Fruit fly (Drosophila melanogaster) whole organism, embryonic: ENCODE data around the gene CG33969.

Experiments used
- Aef1 ChIP-seq: fragments of 200-800 bp; sonication (Bioruptor generic); IDR thresholded peaks from 3 replicates; pipeline ENCODE4 v1.3.6; 2022; ENCODE audit warnings: missing biosample characterization, missing genetic modification characterization
- B-H2 ChIP-seq: fragments of 200-800 bp; sonication (Bioruptor generic); optimal IDR thresholded peaks from 2 replicates; lab custom pipeline; 2018; ENCODE audit warnings: missing biosample characterization, mild to moderate bottlenecking, missing genetic modification characterization
- BtbVII ChIP-seq: fragments of 200-800 bp; sonication (Bioruptor generic); optimal IDR thresholded peaks from 3 replicates; lab custom pipeline; 2017; ENCODE audit warnings: missing biosample characterization, mild to moderate bottlenecking, missing genetic modification characterization
- CG10209 ChIP-seq: fragments of 200-800 bp; sonication (Bioruptor generic); optimal IDR thresholded peaks from 3 replicates; lab custom pipeline; 2017; ENCODE audit warnings: missing biosample characterization, mild to moderate bottlenecking, missing genetic modification characterization, missing genetic modification reagents
- CG10462 ChIP-seq: fragments of 200-800 bp; sonication (Bioruptor generic); optimal IDR thresholded peaks from 2 replicates; lab custom pipeline; 2016; ENCODE audit warnings: missing biosample characterization, missing genetic modification characterization
- CG11696 ChIP-seq: fragments of 200-800 bp; sonication (Bioruptor generic); IDR thresholded peaks from 2 replicates; pipeline ENCODE4 v1.3.6; 2022; ENCODE audit warnings: missing biosample characterization, missing genetic modification characterization
- CG14014 ChIP-seq: fragments of 200-800 bp; sonication (Bioruptor generic); IDR thresholded peaks from 2 replicates; pipeline ENCODE4 v1.3.6; 2022; ENCODE audit warnings: missing biosample characterization, missing genetic modification characterization
- CG17568 ChIP-seq: fragments of 200-800 bp; sonication (Bioruptor generic); optimal IDR thresholded peaks from 2 replicates; lab custom pipeline; 2018; ENCODE audit warnings: missing biosample characterization, mild to moderate bottlenecking, missing genetic modification characterization, moderate library complexity
- CG17802 ChIP-seq: fragments of 200-800 bp; sonication (Bioruptor generic); optimal IDR thresholded peaks from 2 replicates; lab custom pipeline; 2018; ENCODE audit warnings: missing biosample characterization, mild to moderate bottlenecking, missing genetic modification characterization, moderate library complexity
- CG2199 ChIP-seq: fragments of 200-800 bp; sonication (Bioruptor generic); IDR thresholded peaks from 3 replicates; pipeline ENCODE4 v1.3.6; 2022; ENCODE audit warnings: missing biosample characterization, missing genetic modification characterization
- CG30020 ChIP-seq: fragments of 200-800 bp; optimal IDR thresholded peaks from 2 replicates; lab custom pipeline; 2019; ENCODE audit warnings: missing biosample characterization, mild to moderate bottlenecking, missing genetic modification characterization, moderate library complexity
- CG31441 ChIP-seq: fragments of 200-800 bp; sonication (Bioruptor generic); IDR thresholded peaks from 2 replicates; pipeline ENCODE4 v1.3.6; 2022; ENCODE audit warnings: missing biosample characterization, missing genetic modification characterization
- CG32767 ChIP-seq: fragments of 200-800 bp; sonication (Bioruptor generic); IDR thresholded peaks from 2 replicates; pipeline ENCODE4 v1.3.6; 2022; ENCODE audit warnings: missing biosample characterization, missing genetic modification characterization
- CG34224 ChIP-seq: fragments of 200-800 bp; sonication (Bioruptor generic); IDR thresholded peaks from 3 replicates; pipeline ENCODE4 v1.3.6; 2022; ENCODE audit warnings: missing biosample characterization, missing genetic modification characterization; ENCODE audit not compliant: partially characterized antibody
- CG6272 ChIP-seq: fragments of 200-800 bp; sonication (Bioruptor generic); IDR thresholded peaks from 2 replicates; pipeline ENCODE4 v1.3.6; 2022; ENCODE audit warnings: missing biosample characterization, missing genetic modification characterization
- CG6854 ChIP-seq: fragments of 200-800 bp; sonication (Bioruptor generic); optimal IDR thresholded peaks from 3 replicates; lab custom pipeline; 2017; ENCODE audit warnings: missing biosample characterization, mild to moderate bottlenecking, missing genetic modification characterization
- CG7963 ChIP-seq: fragments of 200-800 bp; sonication (Bioruptor generic); IDR thresholded peaks from 3 replicates; pipeline ENCODE4 v1.3.6; 2022; ENCODE audit warnings: missing biosample characterization, missing genetic modification characterization; ENCODE audit not compliant: partially characterized antibody
- CG8359 ChIP-seq: fragments of 200-800 bp; sonication (Bioruptor generic); optimal IDR thresholded peaks from 2 replicates; lab custom pipeline; 2017; ENCODE audit warnings: missing biosample characterization, mild to moderate bottlenecking, missing genetic modification characterization, borderline replicate concordance
- CG9817 ChIP-seq: fragments of 200-800 bp; sonication (Bioruptor generic); optimal IDR thresholded peaks from 2 replicates; lab custom pipeline; 2018; ENCODE audit warnings: missing biosample characterization, mild to moderate bottlenecking, missing genetic modification characterization, moderate library complexity
- Camta ChIP-seq: fragments of 200-800 bp; sonication (Bioruptor generic); optimal IDR thresholded peaks from 2 replicates; lab custom pipeline; 2016; ENCODE audit warnings: missing biosample characterization, missing genetic modification characterization
- Drgx ChIP-seq: fragments of 200-800 bp; sonication (Bioruptor generic); IDR thresholded peaks from 2 replicates; pipeline ENCODE4 v1.3.6; 2022; ENCODE audit warnings: missing biosample characterization, missing genetic modification characterization
- E2f2 ChIP-seq: fragments of 200-800 bp; sonication (Bioruptor generic); IDR thresholded peaks from 2 replicates; pipeline ENCODE4 v1.3.6; 2022; ENCODE audit warnings: missing biosample characterization, missing genetic modification characterization
- HLH54F ChIP-seq: fragments of 200-800 bp; sonication (Bioruptor generic); optimal IDR thresholded peaks from 3 replicates; lab custom pipeline; 2016; ENCODE audit warnings: missing biosample characterization, missing genetic modification characterization
- Hr3 ChIP-seq: fragments of 200-800 bp; sonication (Bioruptor generic); optimal IDR thresholded peaks from 3 replicates; lab custom pipeline; 2016; ENCODE audit warnings: missing biosample characterization, missing genetic modification characterization
- MTF-1 ChIP-seq: fragments of 200-800 bp; sonication (Bioruptor generic); optimal IDR thresholded peaks from 2 replicates; lab custom pipeline; 2018; ENCODE audit warnings: missing biosample characterization, mild to moderate bottlenecking, missing genetic modification characterization, borderline replicate concordance
- Med ChIP-seq: fragments of 200-800 bp; sonication (Bioruptor generic); peaks from one replicate; lab custom pipeline; 2016; ENCODE audit warnings: missing biosample characterization, missing genetic modification characterization, mild to moderate bottlenecking, inconsistent platforms, moderate library complexity
- Meics ChIP-seq: fragments of 200-800 bp; sonication (Bioruptor generic); optimal IDR thresholded peaks from 2 replicates; lab custom pipeline; 2017; ENCODE audit warnings: missing biosample characterization, mild to moderate bottlenecking, missing genetic modification characterization
- Nf-YA ChIP-seq: fragments of 200-800 bp; sonication (Bioruptor generic); IDR thresholded peaks from 2 replicates; pipeline ENCODE4 v1.3.6; 2022; ENCODE audit warnings: missing biosample characterization, missing genetic modification characterization
- Nf-YB ChIP-seq: fragments of 200-800 bp; sonication (Bioruptor generic); optimal IDR thresholded peaks from 3 replicates; lab custom pipeline; 2019; ENCODE audit warnings: missing biosample characterization, mild to moderate bottlenecking, missing genetic modification characterization, moderate library complexity
- Rfx ChIP-seq: fragments of 200-800 bp; sonication (Bioruptor generic); IDR thresholded peaks from 2 replicates; pipeline ENCODE4 v1.3.6; 2022; ENCODE audit warnings: missing biosample characterization, missing genetic modification characterization
- Scr ChIP-seq: fragments of 200-800 bp; sonication (Bioruptor generic); IDR thresholded peaks from 2 replicates; pipeline ENCODE4 v1.3.6; 2022; ENCODE audit warnings: missing biosample characterization, missing genetic modification characterization; ENCODE audit not compliant: partially characterized antibody
- Side ChIP-seq: fragments of 200-800 bp; sonication (Bioruptor generic); optimal IDR thresholded peaks from 2 replicates; lab custom pipeline; 2016; ENCODE audit warnings: missing biosample characterization, missing genetic modification characterization
- Xbp1 ChIP-seq: fragments of 200-800 bp; sonication (Bioruptor generic); optimal IDR thresholded peaks from 3 replicates; lab custom pipeline; 2016; ENCODE audit warnings: missing biosample characterization, mild to moderate bottlenecking, missing genetic modification characterization
- chif ChIP-seq, 2 experiments: fragments of 200-800 bp; sonication (Bioruptor generic); optimal IDR thresholded peaks; 3 replicates each; lab custom pipeline; 2016; ENCODE audit warnings: missing biosample characterization in 2 of 2, missing genetic modification characterization in 2 of 2
- danr ChIP-seq: fragments of 200-800 bp; sonication (Bioruptor generic); IDR thresholded peaks from 2 replicates; pipeline ENCODE4 v1.3.6; 2022; ENCODE audit warnings: missing biosample characterization, missing genetic modification characterization
- dati ChIP-seq: fragments of 200-800 bp; sonication (Bioruptor generic); IDR thresholded peaks from 2 replicates; pipeline ENCODE4 v1.3.6; 2022; ENCODE audit warnings: missing biosample characterization, missing genetic modification characterization
- dm ChIP-seq: fragments of 200-800 bp; sonication (Bioruptor generic); optimal IDR thresholded peaks from 3 replicates; lab custom pipeline; 2016; ENCODE audit warnings: missing biosample characterization, missing genetic modification characterization
- fru ChIP-seq: fragments of >200 bp; optimal IDR thresholded peaks from 2 replicates; lab custom pipeline; 2017
- hb ChIP-seq: fragments of 200-800 bp; sonication (Bioruptor generic); IDR thresholded peaks from 3 replicates; pipeline ENCODE4 v1.3.6; 2022; ENCODE audit warnings: missing biosample characterization, missing genetic modification characterization; ENCODE audit not compliant: partially characterized antibody
- inv ChIP-seq: fragments of 200-800 bp; sonication (Bioruptor generic); IDR thresholded peaks from 2 replicates; pipeline ENCODE4 v1.3.6; 2022; ENCODE audit warnings: missing biosample characterization, missing genetic modification characterization; ENCODE audit not compliant: partially characterized antibody
- jumu ChIP-seq: fragments of 200-800 bp; sonication (Bioruptor generic); optimal IDR thresholded peaks from 3 replicates; lab custom pipeline; 2016; ENCODE audit warnings: missing biosample characterization, missing genetic modification characterization
- otp ChIP-seq: fragments of 200-800 bp; sonication (Bioruptor generic); IDR thresholded peaks from 3 replicates; pipeline ENCODE4, ENCODE4 v1.3.6; 2022; ENCODE audit warnings: missing biosample characterization, missing genetic modification characterization
- pita ChIP-seq: fragments of 200-800 bp; sonication (Bioruptor generic); optimal IDR thresholded peaks from 2 replicates; lab custom pipeline; 2017; ENCODE audit warnings: missing biosample characterization, mild to moderate bottlenecking, missing genetic modification characterization
- row ChIP-seq: fragments of 200-800 bp; sonication (Bioruptor generic); IDR thresholded peaks from 3 replicates; pipeline ENCODE4 v1.3.6; 2022; ENCODE audit warnings: missing biosample characterization, missing genetic modification characterization
- tll ChIP-seq, 2 experiments: fragments of 200-800 bp in 1 of 2; fragments of >200 bp in 1 of 2; sonication (Bioruptor generic) in 1 of 2; optimal IDR thresholded peaks; 2 replicates each; lab custom pipeline; 2017 to 2019; ENCODE audit warnings: missing biosample characterization in 2 of 2, missing genetic modification characterization in 2 of 2, mild to moderate bottlenecking in 1 of 2, moderate library complexity in 1 of 2
- tup ChIP-seq: fragments of 200-800 bp; sonication (Bioruptor generic); optimal IDR thresholded peaks from 2 replicates; lab custom pipeline; 2016; ENCODE audit warnings: missing biosample characterization, mild to moderate bottlenecking, missing genetic modification characterization, moderate library complexity
- tx ChIP-seq: fragments of 200-800 bp; sonication (Bioruptor generic); optimal IDR thresholded peaks from 2 replicates; lab custom pipeline; 2016; ENCODE audit warnings: missing biosample characterization, missing genetic modification characterization
- z ChIP-seq: fragments of 200-800 bp; sonication (Bioruptor generic); IDR thresholded peaks from 3 replicates; pipeline ENCODE4 v1.3.6; 2022; ENCODE audit warnings: missing biosample characterization, missing genetic modification characterization
- zfh2 ChIP-seq: fragments of 200-800 bp; sonication (Bioruptor generic); optimal IDR thresholded peaks from 2 replicates; lab custom pipeline; 2016; ENCODE audit warnings: missing biosample characterization, missing genetic modification characterization

The CG33969 gene

dm6 chr3L:20347762-20348580 is 45.4 kb downstream of the CG33969 start, which contains the start of the genes Rbbp5 and eRF1 (continued):
- TF ChIP-seq tll (GFP tag; optimal IDR thresholded peaks at IDR 0.05; lab: Kevin White, UChicago) (no peak), otp (GFP tag; lab: Robert Waterston, UW) (peak; percentile 66; the same call in 2 of the 3 replicates), CG14014 (GFP tag; lab: Robert Waterston, UW) (peak; percentile 81), CG10209 (GFP tag; lab: Kevin White, UChicago) (peak; percentile 62), CG9817 (tag; lab: Kevin White, UChicago) (peak; percentile 83), CG30020 (tag; lab: Kevin White, UChicago) (peak; percentile 74), inv (GFP tag; lab: Robert Waterston, UW) (peak; percentile 92), Aef1 (GFP tag; lab: Robert Waterston, UW) (peak; percentile 88), Drgx (GFP tag; lab: Robert Waterston, UW) (no peak), CG32767 (GFP tag; lab: Robert Waterston, UW) (no peak), CG34224 (peak; percentile 85), CG8359 (no peak), BtbVII (peak; percentile 47), CG17568 (GFP tag; lab: Kevin White, UChicago) (no peak), zfh2 (GFP tag; lab: Kevin White, UChicago) (peak; percentile 80), CG6854 (GFP tag; lab: Kevin White, UChicago) (no peak), Rfx (GFP tag; lab: Robert Waterston, UW) (no peak; the same call in 1 of the 2 replicates), z (no peak), CG7963 (GFP tag; lab: Robert Waterston, UW) (peak; percentile 84), jumu (GFP tag; lab: Kevin White, UChicago) (peak; percentile 33), Meics (GFP tag; lab: Kevin White, UChicago) (peak; percentile 60), CG17802 (peak; percentile 50), row (GFP tag; lab: Robert Waterston, UW) (peak; percentile 92), dati (GFP tag; lab: Robert Waterston, UW) (no peak), CG2199 (GFP tag; lab: Robert Waterston, UW) (no peak), CG31441 (GFP tag; lab: Robert Waterston, UW) (peak; percentile 80; the same call in 1 of the 2 replicates), Nf-YA (no peak), Camta (GFP tag; lab: Kevin White, UChicago) (peak; percentile 30), CG11696 (GFP tag; lab: Robert Waterston, UW) (0 out of 2 replicates have a peak, but pooled peaks have one; percentile 22), pita (GFP tag; lab: Kevin White, UChicago) (no peak), MTF-1 (GFP tag; lab: Kevin White, UChicago) (no peak), Nf-YB (GFP tag; lab: Kevin White, UChicago) (peak; percentile 44), fru (lab: Kevin White, UChicago) (no peak), chif (GFP tag; optimal IDR thresholded peaks at IDR 0.05; lab: Kevin White, UChicago) (peak; percentile 42 to 62), danr (GFP tag; lab: Robert Waterston, UW) (no peak), dm (GFP tag; lab: Kevin White, UChicago) (peak; percentile 77), CG6272 (GFP tag; lab: Robert Waterston, UW) (no peak), Xbp1 (peak; percentile 89), CG10462 (GFP tag; lab: Kevin White, UChicago) (no peak), Hr3 (GFP tag; lab: Kevin White, UChicago) (peak; percentile 76), HLH54F (GFP tag; lab: Kevin White, UChicago) (peak; percentile 75), hb (peak; percentile 85), Side (peak; percentile 47), Scr (GFP tag; lab: Robert Waterston, UW) (peak; percentile 94), tx (peak; percentile 60), tup (GFP tag; lab: Kevin White, UChicago) (no peak), E2f2 (GFP tag; lab: Robert Waterston, UW) (peak; percentile 24; the same call in 1 of the 2 replicates), B-H2 (peak; percentile 75), Med (peak; percentile 92)
